Worm (Caenorhabditis elegans) whole organism, young adult: ENCODE measurements around the gene nhr-187.

Experiments used
- B0035.1 ChIP-seq: sonication (generic microtip); optimal IDR thresholded peaks from 2 replicates; lab custom pipeline; 2016; ENCODE audit warnings: missing genetic modification characterization, mild to moderate bottlenecking, missing compliant biosample characterization, missing genotype, missing genetic modification reagents
- C06A6.2 ChIP-seq: fragments of 200-800 bp; sonication (Bioruptor generic); conservative IDR thresholded peaks from 2 replicates; pipeline ENCODE4 v1.3.6; 2022; ENCODE audit warnings: missing genetic modification characterization, missing compliant biosample characterization
- F37B4.10 ChIP-seq: fragments of 200-800 bp; sonication (Bioruptor generic); IDR thresholded peaks from 2 replicates; pipeline ENCODE4 v1.3.6; 2022; ENCODE audit warnings: missing genetic modification characterization, missing compliant biosample characterization
- F57C9.4 ChIP-seq: sonication (generic microtip); optimal IDR thresholded peaks from 2 replicates; lab custom pipeline; 2017; ENCODE audit warnings: mild to moderate bottlenecking, missing genetic modification characterization, missing compliant biosample characterization
- K11D2.4 ChIP-seq: fragments of 200-800 bp; sonication (Bioruptor generic); IDR thresholded peaks from 2 replicates; pipeline ENCODE4 v1.3.6; 2022; ENCODE audit warnings: missing genetic modification reagents, missing genetic modification characterization, missing compliant biosample characterization
- K12H6.12 ChIP-seq: fragments of 200-800 bp; sonication (Bioruptor generic); optimal IDR thresholded peaks from 2 replicates; lab custom pipeline; 2018; ENCODE audit warnings: mild to moderate bottlenecking, missing genetic modification characterization, missing compliant biosample characterization
- athp-1 ChIP-seq: sonication (generic microtip); optimal IDR thresholded peaks from 2 replicates; lab custom pipeline; 2017; ENCODE audit warnings: mild to moderate bottlenecking, missing genetic modification characterization, missing compliant biosample characterization
- attf-5 ChIP-seq: fragments of 200-800 bp; sonication (Bioruptor generic); optimal IDR thresholded peaks from 2 replicates; lab custom pipeline; 2018; ENCODE audit warnings: mild to moderate bottlenecking, missing genetic modification characterization, missing compliant biosample characterization
- cebp-1 ChIP-seq, 2 experiments: fragments of 200-800 bp in 1 of 2; sonication (Bioruptor generic) in 1 of 2; sonication (generic microtip) in 1 of 2; IDR thresholded peaks in 1 of 2; optimal IDR thresholded peaks in 1 of 2; 2 replicates each; pipeline versions ENCODE4 v1.3.6 to Lab custom; 2017 to 2022; ENCODE audit warnings: missing compliant biosample characterization in 2 of 2, missing genetic modification characterization in 2 of 2, mild to moderate bottlenecking in 1 of 2, missing genetic modification reagents in 1 of 2, moderate library complexity in 1 of 2
- ceh-27 ChIP-seq: fragments of 200-800 bp; sonication (Bioruptor generic); optimal IDR thresholded peaks from 2 replicates; lab custom pipeline; 2018; ENCODE audit warnings: mild to moderate bottlenecking, missing genetic modification characterization, moderate library complexity, missing compliant biosample characterization
- egl-44 ChIP-seq: fragments of 200-800 bp; sonication (Bioruptor generic); IDR thresholded peaks from 2 replicates; pipeline ENCODE4 v1.3.6; 2022; ENCODE audit warnings: missing genetic modification reagents, missing genetic modification characterization, missing compliant biosample characterization
- ekl-4 ChIP-seq: fragments of 200-800 bp; sonication (Bioruptor generic); IDR thresholded peaks from 2 replicates; pipeline ENCODE4 v1.3.6; 2022; ENCODE audit warnings: missing genetic modification reagents, missing genetic modification characterization, missing compliant biosample characterization
- ets-4 ChIP-seq: fragments of 200-800 bp; sonication (Bioruptor generic); optimal IDR thresholded peaks from 2 replicates; lab custom pipeline; 2018; ENCODE audit warnings: mild to moderate bottlenecking, missing genetic modification characterization, missing compliant biosample characterization
- fkh-3 ChIP-seq: sonication (generic microtip); optimal IDR thresholded peaks from 2 replicates; lab custom pipeline; 2016; ENCODE audit warnings: mild to moderate bottlenecking, missing genetic modification characterization, missing compliant biosample characterization
- him-1 ChIP-seq: sonication (generic microtip); optimal IDR thresholded peaks from 2 replicates; lab custom pipeline; 2016; ENCODE audit warnings: missing genotype, missing genetic modification reagents, missing genetic modification characterization, missing compliant biosample characterization
- hlh-26 ChIP-seq: fragments of 200-800 bp; sonication (Bioruptor generic); conservative IDR thresholded peaks from 2 replicates; pipeline ENCODE4 v1.3.6; 2022; ENCODE audit warnings: missing genetic modification reagents, missing genetic modification characterization, missing compliant biosample characterization
- hrde-1 ChIP-seq: sonication (generic microtip); optimal IDR thresholded peaks from 2 replicates; lab custom pipeline; 2016; ENCODE audit warnings: missing genetic modification characterization, mild to moderate bottlenecking, missing compliant biosample characterization, moderate library complexity, missing genotype, missing genetic modification reagents, borderline replicate concordance
- let-526 ChIP-seq: fragments of 200-800 bp; sonication (Bioruptor generic); IDR thresholded peaks from 2 replicates; pipeline ENCODE4 v1.3.6; 2022; ENCODE audit warnings: missing genetic modification reagents, missing genetic modification characterization, missing compliant biosample characterization
- let-607 ChIP-seq, 2 experiments: fragments of 200-800 bp in 1 of 2; sonication (Bioruptor generic) in 1 of 2; sonication (generic microtip) in 1 of 2; optimal IDR thresholded peaks; 2 replicates each; lab custom pipeline; 2016 to 2018; ENCODE audit warnings: mild to moderate bottlenecking in 2 of 2, missing compliant biosample characterization in 2 of 2, missing genetic modification characterization in 2 of 2, moderate library complexity in 2 of 2, missing genotype in 1 of 2
- lin-35 ChIP-seq, 3 experiments: fragments of 150-350 bp in 2 of 3; sonication (generic microtip) in 1 of 3; optimal IDR thresholded peaks; 2 replicates each; lab custom pipeline; 2014 to 2018; ENCODE audit warnings: missing biosample characterization in 3 of 3, missing genetic modification characterization in 3 of 3, missing genetic modification reagents in 3 of 3
- lin-40 ChIP-seq: sonication (generic microtip); optimal IDR thresholded peaks from 2 replicates; lab custom pipeline; 2016; ENCODE audit warnings: missing genetic modification characterization, mild to moderate bottlenecking, missing compliant biosample characterization, missing genotype, missing genetic modification reagents
- lin-54 ChIP-seq: fragments of 200-800 bp; sonication (Bioruptor generic); optimal IDR thresholded peaks from 2 replicates; lab custom pipeline; 2018; ENCODE audit warnings: mild to moderate bottlenecking, missing genetic modification characterization, missing compliant biosample characterization
- madf-3 ChIP-seq: fragments of 200-800 bp; sonication (Bioruptor generic); IDR thresholded peaks from 2 replicates; pipeline ENCODE4 v1.3.6; 2022; ENCODE audit warnings: missing genetic modification reagents, missing genetic modification characterization, missing compliant biosample characterization
- mcd-1 ChIP-seq: fragments of 200-800 bp; sonication (Bioruptor generic); IDR thresholded peaks from 2 replicates; pipeline ENCODE4 v1.3.6; 2022; ENCODE audit warnings: missing genetic modification reagents, missing genetic modification characterization, missing compliant biosample characterization
- nfya-1 ChIP-seq: sonication (generic microtip); optimal IDR thresholded peaks from 2 replicates; lab custom pipeline; 2017; ENCODE audit warnings: antibody characterized with exemption, missing compliant biosample characterization, missing genetic modification characterization, borderline replicate concordance; ENCODE audit not compliant: insufficient read depth
- nhr-27 ChIP-seq: fragments of 200-800 bp; sonication (Bioruptor generic); optimal IDR thresholded peaks from 2 replicates; lab custom pipeline; 2018; ENCODE audit warnings: mild to moderate bottlenecking, missing genetic modification characterization, moderate library complexity, missing compliant biosample characterization
- nhr-80 ChIP-seq: sonication (generic microtip); optimal IDR thresholded peaks from 2 replicates; lab custom pipeline; 2016; ENCODE audit warnings: missing genetic modification characterization, missing compliant biosample characterization
- pha-4 ChIP-seq: fragments of 150-350 bp; sonication (generic microtip); optimal IDR thresholded peaks from 2 replicates; lab custom pipeline; 2014; ENCODE audit warnings: missing biosample characterization, missing genetic modification reagents, missing genetic modification characterization
- snpc-1.1 ChIP-seq: sonication (generic microtip); optimal IDR thresholded peaks from 2 replicates; lab custom pipeline; 2017; ENCODE audit warnings: missing genetic modification characterization, mild to moderate bottlenecking, missing compliant biosample characterization, antibody characterized with exemption, moderate library complexity, missing genotype, missing genetic modification reagents; ENCODE audit not compliant: insufficient read depth
- snpc-1.3 ChIP-seq: sonication (generic microtip); optimal IDR thresholded peaks from 2 replicates; lab custom pipeline; 2017; ENCODE audit warnings: missing genetic modification characterization, mild to moderate bottlenecking, missing compliant biosample characterization, antibody characterized with exemption, moderate library complexity, missing genotype, missing genetic modification reagents; ENCODE audit not compliant: insufficient read depth
- somi-1 ChIP-seq: fragments of 200-800 bp; sonication (Bioruptor generic); optimal IDR thresholded peaks from 2 replicates; lab custom pipeline; 2018; ENCODE audit warnings: mild to moderate bottlenecking, missing genetic modification characterization, missing compliant biosample characterization
- sptf-2 ChIP-seq: fragments of 200-800 bp; sonication (Bioruptor generic); optimal IDR thresholded peaks from 2 replicates; lab custom pipeline; 2018; ENCODE audit warnings: mild to moderate bottlenecking, missing genetic modification characterization, missing compliant biosample characterization
- tbx-9 ChIP-seq: sonication (generic microtip); optimal IDR thresholded peaks from 2 replicates; lab custom pipeline; 2016; ENCODE audit warnings: borderline replicate concordance, missing genetic modification characterization, inconsistent platforms, missing compliant biosample characterization
- unc-130 ChIP-seq: sonication (generic microtip); optimal IDR thresholded peaks from 2 replicates; lab custom pipeline; 2016; ENCODE audit warnings: missing genetic modification reagents, missing genetic modification characterization, missing compliant biosample characterization
- ztf-25 ChIP-seq: fragments of 200-800 bp; sonication (Bioruptor generic); IDR thresholded peaks from 2 replicates; pipeline ENCODE4 v1.3.6; 2022; ENCODE audit warnings: missing genetic modification reagents, missing genetic modification characterization, missing compliant biosample characterization
- ztf-6 ChIP-seq: fragments of 200-800 bp; sonication (Bioruptor generic); IDR thresholded peaks from 2 replicates; pipeline ENCODE4 v1.3.6; 2022; ENCODE audit warnings: missing genetic modification reagents, missing genetic modification characterization, missing compliant biosample characterization

nhr-187 gene

ce11 chrV:3891919-3892318, 29.2 kb upstream of the nhr-187 start, which contains the start of gene C17E7.12:
Gene C17E7.12 (minus strand): TSS chrV:3892019.
- TF ChIP-seq athp-1 (tag; lab: Kevin White, UChicago) (no peak), fkh-3 (tag; lab: Kevin White, UChicago) (no peak), snpc-1.3 (tag; lab: Kevin White, UChicago) (no peak), tbx-9 (tag; lab: Kevin White, UChicago) (no peak), ceh-27 (GFP tag; lab: Kevin White, UChicago) (no peak), him-1 (tag; lab: Kevin White, UChicago) (no peak), nhr-27 (no peak), F57C9.4 (tag; lab: Kevin White, UChicago) (no peak), F37B4.10 (GFP tag; lab: Robert Waterston, UW) (no peak), pha-4 (tag; lab: Kevin White, UChicago) (no peak), let-526 (no peak), ekl-4 (no peak), ztf-6 (GFP tag; lab: Robert Waterston, UW) (no peak)

DNA sequence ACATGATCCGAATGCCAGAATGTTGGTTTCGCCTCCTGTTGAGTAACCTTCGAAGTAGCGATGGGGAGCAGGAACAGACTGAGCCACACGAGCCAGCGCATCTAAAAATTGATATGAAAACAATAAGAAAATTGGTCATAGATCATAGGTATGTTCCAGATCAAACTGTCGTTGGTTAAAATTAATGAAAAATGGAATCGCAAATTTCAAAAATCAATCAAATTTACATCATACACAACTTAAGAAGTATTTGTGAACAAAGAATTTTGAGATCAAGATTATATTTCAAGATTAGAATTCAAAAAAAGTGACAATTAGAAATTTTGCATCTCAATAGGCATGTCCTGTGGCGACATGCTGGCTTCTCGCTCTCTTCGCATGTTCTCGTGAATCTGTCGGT, 28.0 kb upstream of the nhr-187 start, which contains the start of gene C17E7.9:
C17E7.9 (minus strand) TSS at position 101 of the 400 bp plus-strand sequence.
- TF ChIP-seq unc-130 = no peak
- TF ChIP-seq mcd-1 (GFP tag; lab: Robert Waterston, UW) = no peak
- no peak for TF ChIP-seq cebp-1 (GFP tag; IDR thresholded peaks at IDR 0.05; lab: Robert Waterston, UW)
- TF ChIP-seq cebp-1 (tag; optimal IDR thresholded peaks at IDR 0.05; lab: Kevin White, UChicago) = no peak
- TF ChIP-seq ets-4 (GFP tag; lab: Kevin White, UChicago) = no peak
- no peak for TF ChIP-seq B0035.1
- TF ChIP-seq sptf-2 = no peak

DNA sequence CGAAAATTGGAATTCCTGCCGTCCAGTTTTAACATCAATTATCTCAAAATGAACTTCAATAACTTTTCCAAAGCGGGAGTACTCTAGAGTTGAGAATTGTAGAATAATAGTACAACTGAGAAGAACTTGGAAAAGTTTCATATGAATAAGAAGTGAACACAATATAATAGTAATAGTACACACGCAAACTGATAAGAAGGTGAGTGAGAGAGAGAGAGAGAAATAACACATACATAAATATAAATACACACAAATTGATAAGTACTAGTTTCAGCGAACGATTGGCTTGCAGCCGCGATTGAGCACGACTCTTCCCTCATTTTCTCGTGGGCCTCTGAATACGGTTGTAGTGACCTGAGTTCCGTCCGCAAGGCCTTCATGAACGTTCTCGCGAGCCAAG, 26.4 kb upstream of the nhr-187 start, which contains the start of gene C17E7.13:
C17E7.13 (minus strand) TSS at position 176 of the 400 bp plus-strand sequence.
- TF ChIP-seq nhr-80 (tag; lab: Kevin White, UChicago) (peak; percentile 8), C06A6.2 (GFP tag; lab: Robert Waterston, UW) (no peak), hlh-26 (no peak)

- TF ChIP-seq snpc-1.1 (no peak), lin-54 (no peak), attf-5 (GFP tag; lab: Kevin White, UChicago) (no peak), let-526 (no peak), ets-4 (GFP tag; lab: Kevin White, UChicago) (no peak), lin-40 (tag; lab: Kevin White, UChicago) (no peak), somi-1 (GFP tag; lab: Kevin White, UChicago) (no peak), lin-35 (GFP tag; optimal IDR thresholded peaks at IDR 0.05; lab: Kevin White, UChicago) (no peak), madf-3 (no peak), hrde-1 (tag; lab: Kevin White, UChicago) (no peak), K12H6.12 (no peak), K11D2.4 (no peak), let-607 (tag; optimal IDR thresholded peaks at IDR 0.05; lab: Kevin White, UChicago) (no peak), nfya-1 (no peak), hlh-26 (no peak), ztf-25 (GFP tag; lab: Robert Waterston, UW) (no peak), egl-44 (GFP tag; lab: Robert Waterston, UW) (no peak)
Measured at ce11 chrV:3886104-3886503, 23.4 kb upstream of the nhr-187 start, which contains the start of gene nhr-124. Gene nhr-124 (minus strand): TSS chrV:3886204.
